Worm (Caenorhabditis elegans) whole organism, L1 larva: ENCODE data around the gene ZC513.3.

Experiments
- C04F5.9 ChIP-seq: sonication (generic microtip); optimal IDR thresholded peaks from 2 replicates; lab custom pipeline; 2016; ENCODE audit warnings: missing genetic modification characterization, missing compliant biosample characterization
- C16A3.4 ChIP-seq: fragments of 150-350 bp; optimal IDR thresholded peaks from 2 replicates; lab custom pipeline; 2014; ENCODE audit warnings: missing biosample characterization, missing genetic modification characterization
- C34B4.2 ChIP-seq: sonication (generic microtip); optimal IDR thresholded peaks from 2 replicates; lab custom pipeline; 2017; ENCODE audit warnings: mild to moderate bottlenecking, missing genetic modification characterization, missing compliant biosample characterization
- aha-1 ChIP-seq: fragments of 150-350 bp; optimal IDR thresholded peaks from 2 replicates; lab custom pipeline; 2014; ENCODE audit warnings: missing biosample characterization, missing genetic modification characterization
- alr-1 ChIP-seq: fragments of 200-800 bp; sonication (Bioruptor generic); optimal IDR thresholded peaks from 2 replicates; lab custom pipeline; 2018; ENCODE audit warnings: borderline replicate concordance, mild to moderate bottlenecking, missing genetic modification characterization, missing compliant biosample characterization
- aly-2 ChIP-seq: fragments of 150-350 bp; optimal IDR thresholded peaks from 2 replicates; lab custom pipeline; 2014; ENCODE audit warnings: missing biosample characterization, missing genetic modification characterization
- ceh-63 ChIP-seq: fragments of 200-800 bp; sonication (Bioruptor generic); optimal IDR thresholded peaks from 2 replicates; lab custom pipeline; 2018; ENCODE audit warnings: mild to moderate bottlenecking, missing genetic modification characterization, missing compliant biosample characterization
- ceh-8 ChIP-seq: fragments of 200-800 bp; sonication (Bioruptor generic); optimal IDR thresholded peaks from 2 replicates; lab custom pipeline; 2018; ENCODE audit warnings: mild to moderate bottlenecking, missing genetic modification characterization, moderate library complexity, missing compliant biosample characterization
- ces-1 ChIP-seq: fragments of 150-350 bp; optimal IDR thresholded peaks from 2 replicates; lab custom pipeline; 2014; ENCODE audit warnings: missing biosample characterization, missing genetic modification reagents, missing genetic modification characterization
- dpl-1 ChIP-seq, 3 experiments: fragments of 150-350 bp in 2 of 3; sonication (generic microtip) in 1 of 3; optimal IDR thresholded peaks; 2 replicates each; lab custom pipeline; 2014 to 2017; ENCODE audit warnings: missing biosample characterization in 3 of 3, missing genetic modification characterization in 3 of 3, missing genetic modification reagents in 3 of 3
- efl-3 ChIP-seq: fragments of 200-800 bp; sonication (Bioruptor generic); optimal IDR thresholded peaks from 2 replicates; lab custom pipeline; 2018; ENCODE audit warnings: mild to moderate bottlenecking, missing genetic modification characterization, missing compliant biosample characterization
- egl-13 ChIP-seq: sonication (generic microtip); optimal IDR thresholded peaks from 2 replicates; lab custom pipeline; 2016; ENCODE audit warnings: missing genotype, missing genetic modification reagents, missing genetic modification characterization, missing compliant biosample characterization
- elt-2 ChIP-seq: sonication (generic microtip); optimal IDR thresholded peaks from 2 replicates; lab custom pipeline; 2016; ENCODE audit warnings: missing genetic modification characterization, mild to moderate bottlenecking, inconsistent platforms, missing compliant biosample characterization, missing genetic modification reagents
- elt-3 ChIP-seq, 6 experiments: fragments of 150-350 bp in 1 of 6; sonication (generic microtip); optimal IDR thresholded peaks; 2 replicates each; lab custom pipeline; 2017 to 2018; ENCODE audit warnings: missing biosample characterization in 6 of 6, missing genetic modification characterization in 6 of 6, inconsistent platforms in 1 of 6
- fkh-4 ChIP-seq: sonication (generic microtip); optimal IDR thresholded peaks from 2 replicates; lab custom pipeline; 2016; ENCODE audit warnings: missing compliant biosample characterization, missing genetic modification characterization, borderline replicate concordance
- fos-1 ChIP-seq: fragments of 150-350 bp; optimal IDR thresholded peaks from 2 replicates; lab custom pipeline; 2014; ENCODE audit warnings: missing biosample characterization, missing genetic modification characterization
- hpl-2 ChIP-seq: fragments of 150-350 bp; optimal IDR thresholded peaks from 2 replicates; lab custom pipeline; 2014; ENCODE audit warnings: missing biosample characterization, missing genetic modification reagents, missing genetic modification characterization
- irx-1 ChIP-seq: sonication (generic microtip); optimal IDR thresholded peaks from 2 replicates; lab custom pipeline; 2016; ENCODE audit warnings: missing genetic modification characterization, missing compliant biosample characterization
- isw-1 ChIP-seq: fragments of 200-800 bp; sonication (Bioruptor generic); IDR thresholded peaks from 2 replicates; pipeline ENCODE4 v1.3.6; 2022; ENCODE audit warnings: missing genetic modification characterization, missing compliant biosample characterization
- jun-1 ChIP-seq: fragments of 150-350 bp; optimal IDR thresholded peaks from 2 replicates; lab custom pipeline; 2014; ENCODE audit warnings: missing biosample characterization, missing genetic modification reagents, missing genetic modification characterization
- lin-14 ChIP-seq: fragments of 200-800 bp; sonication (Bioruptor generic); optimal IDR thresholded peaks from 2 replicates; lab custom pipeline; 2018; ENCODE audit warnings: mild to moderate bottlenecking, missing genetic modification characterization, moderate library complexity, missing compliant biosample characterization
- lin-39 ChIP-seq: fragments of 150-350 bp; optimal IDR thresholded peaks from 2 replicates; lab custom pipeline; 2014; ENCODE audit warnings: missing biosample characterization, missing genetic modification reagents, missing genetic modification characterization
- mab-9 ChIP-seq: fragments of 200-800 bp; sonication (Bioruptor generic); IDR thresholded peaks from 2 replicates; pipeline ENCODE4 v1.3.6; 2022; ENCODE audit warnings: missing genetic modification reagents, missing genetic modification characterization, missing compliant biosample characterization
- mdl-1 ChIP-seq, 2 experiments: fragments of 150-350 bp; optimal IDR thresholded peaks; 2 replicates each; lab custom pipeline; 2014 to 2017; ENCODE audit warnings: missing biosample characterization in 2 of 2, missing genetic modification characterization in 2 of 2, inconsistent platforms in 1 of 2
- mef-2 ChIP-seq: fragments of 150-350 bp; optimal IDR thresholded peaks from 2 replicates; lab custom pipeline; 2014; ENCODE audit warnings: missing biosample characterization, missing genetic modification characterization
- mep-1 ChIP-seq: fragments of 150-350 bp; optimal IDR thresholded peaks from 2 replicates; lab custom pipeline; 2014; ENCODE audit warnings: missing biosample characterization, missing genetic modification characterization
- nhr-12 ChIP-seq: sonication (generic microtip); optimal IDR thresholded peaks from 2 replicates; lab custom pipeline; 2017; ENCODE audit warnings: missing biosample characterization, missing genetic modification characterization
- nhr-237 ChIP-seq: fragments of 150-350 bp; optimal IDR thresholded peaks from 2 replicates; lab custom pipeline; 2014; ENCODE audit warnings: missing biosample characterization, missing genetic modification characterization
- nhr-71 ChIP-seq: sonication (generic microtip); optimal IDR thresholded peaks from 2 replicates; lab custom pipeline; 2016; ENCODE audit warnings: mild to moderate bottlenecking, missing genetic modification characterization, moderate library complexity, missing compliant biosample characterization
- nhr-76 ChIP-seq: sonication (generic microtip); optimal IDR thresholded peaks from 2 replicates; lab custom pipeline; 2017; ENCODE audit warnings: missing biosample characterization, missing genetic modification characterization
- nhr-77 ChIP-seq: fragments of 150-350 bp; optimal IDR thresholded peaks from 2 replicates; lab custom pipeline; 2014; ENCODE audit warnings: missing biosample characterization, missing genetic modification characterization
- nhr-90 ChIP-seq: sonication (generic microtip); optimal IDR thresholded peaks from 2 replicates; lab custom pipeline; 2016; ENCODE audit warnings: mild to moderate bottlenecking, missing genetic modification characterization, missing compliant biosample characterization; ENCODE audit not compliant: poor library complexity
- pax-3 ChIP-seq: fragments of 200-800 bp; sonication (Bioruptor generic); optimal IDR thresholded peaks from 2 replicates; lab custom pipeline; 2018; ENCODE audit warnings: mild to moderate bottlenecking, missing genetic modification characterization, moderate library complexity, missing compliant biosample characterization
- pqm-1 ChIP-seq: sonication (generic microtip); optimal IDR thresholded peaks from 3 replicates; lab custom pipeline; 2017; ENCODE audit warnings: missing biosample characterization, missing genetic modification characterization
- rnt-1 ChIP-seq: sonication (generic microtip); optimal IDR thresholded peaks from 2 replicates; lab custom pipeline; 2016; ENCODE audit warnings: mild to moderate bottlenecking, missing genetic modification characterization, moderate library complexity, missing compliant biosample characterization
- snpc-4 ChIP-seq: fragments of 150-350 bp; optimal IDR thresholded peaks from 2 replicates; lab custom pipeline; 2014; ENCODE audit warnings: missing biosample characterization, missing genetic modification characterization
- snu-23 ChIP-seq: sonication (generic microtip); optimal IDR thresholded peaks from 2 replicates; lab custom pipeline; 2016; ENCODE audit warnings: missing genetic modification characterization, missing compliant biosample characterization
- sox-4 ChIP-seq: sonication (generic microtip); optimal IDR thresholded peaks from 2 replicates; lab custom pipeline; 2016; ENCODE audit warnings: missing genetic modification characterization, missing compliant biosample characterization
- sptf-1 ChIP-seq: fragments of 150-350 bp; optimal IDR thresholded peaks from 2 replicates; lab custom pipeline; 2014; ENCODE audit warnings: missing biosample characterization, missing genetic modification characterization
- sup-37 ChIP-seq: fragments of 200-800 bp; sonication (Bioruptor generic); optimal IDR thresholded peaks from 2 replicates; lab custom pipeline; 2018; ENCODE audit warnings: mild to moderate bottlenecking, missing genetic modification characterization, missing compliant biosample characterization
- tbx-2 ChIP-seq: sonication (generic microtip); optimal IDR thresholded peaks from 2 replicates; lab custom pipeline; 2016; ENCODE audit warnings: missing genetic modification characterization, missing compliant biosample characterization
- tlp-1 ChIP-seq: fragments of 150-350 bp; optimal IDR thresholded peaks from 2 replicates; lab custom pipeline; 2014; ENCODE audit warnings: missing biosample characterization, missing genetic modification characterization
- unc-30 ChIP-seq: sonication (generic microtip); optimal IDR thresholded peaks from 2 replicates; lab custom pipeline; 2017; ENCODE audit warnings: missing biosample characterization, missing genetic modification characterization
- vab-15 ChIP-seq: sonication (generic microtip); optimal IDR thresholded peaks from 2 replicates; lab custom pipeline; 2017; ENCODE audit warnings: missing genotype, mild to moderate bottlenecking, missing genetic modification characterization, missing compliant biosample characterization
- zag-1 ChIP-seq: fragments of 150-350 bp; optimal IDR thresholded peaks from 2 replicates; lab custom pipeline; 2014; ENCODE audit warnings: missing biosample characterization, missing genetic modification characterization
- zip-4 ChIP-seq: fragments of 200-800 bp; sonication (Bioruptor generic); optimal IDR thresholded peaks from 2 replicates; lab custom pipeline; 2018; ENCODE audit warnings: mild to moderate bottlenecking, missing genetic modification characterization, moderate library complexity, missing compliant biosample characterization
- ztf-11 ChIP-seq, 2 experiments: sonication (generic microtip); optimal IDR thresholded peaks; 2 replicates each; lab custom pipeline; 2016 to 2017; ENCODE audit warnings: missing genetic modification characterization in 2 of 2, missing biosample characterization in 1 of 2, missing compliant biosample characterization in 1 of 2

Gene ZC513.3

DNA sequence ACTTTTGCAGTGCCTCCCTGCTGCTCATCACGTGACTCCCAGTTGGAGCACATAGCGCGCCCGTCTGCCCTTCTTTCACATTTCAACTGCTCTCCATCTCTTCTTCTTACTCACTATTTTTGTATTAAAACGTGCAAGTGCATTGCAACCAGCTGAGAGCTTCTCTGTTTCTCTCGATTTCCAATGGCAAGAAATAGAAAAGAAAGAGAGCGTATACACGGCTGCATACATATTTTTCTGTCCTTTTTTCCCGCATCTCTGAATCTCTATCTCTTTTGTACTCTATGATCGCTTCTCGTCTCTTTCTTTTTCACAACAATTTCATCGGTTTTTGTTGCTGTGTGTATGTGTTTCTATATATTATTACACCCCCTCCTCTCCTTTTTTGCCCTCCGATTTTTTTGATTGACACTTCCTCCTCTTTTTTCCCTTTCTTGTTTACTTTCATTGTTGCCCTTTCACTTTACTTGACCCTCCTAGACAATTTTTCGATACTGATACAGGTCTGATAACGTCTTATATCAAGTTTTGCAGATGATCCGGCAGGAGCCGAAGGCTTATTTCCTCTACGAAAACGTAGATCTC, 45.8 kb upstream of the ZC513.3 start, which contains the start of gene Y97E10AR.1 (continued):
- peak; percentile 70 for TF ChIP-seq mef-2 (tag; lab: Kevin White, UChicago)
- TF ChIP-seq irx-1 (tag; lab: Kevin White, UChicago) = peak; percentile 77
- no peak for TF ChIP-seq aha-1 (tag; lab: Kevin White, UChicago)
- no peak for TF ChIP-seq C34B4.2
- peak; percentile 81 for TF ChIP-seq snu-23 (GFP tag; lab: Kevin White, UChicago)
- peak; percentile 17 to 79 for TF ChIP-seq mdl-1 (tag; optimal IDR thresholded peaks at IDR 0.05; lab: Kevin White, UChicago)
- peak; percentile 45 for TF ChIP-seq fkh-4 (tag; lab: Kevin White, UChicago)
- no peak for TF ChIP-seq tlp-1 (tag; lab: Kevin White, UChicago)
- TF ChIP-seq nhr-237 = no peak
- TF ChIP-seq isw-1 (GFP tag; lab: Robert Waterston, UW) = peak; percentile 69
- no peak for TF ChIP-seq aly-2 (tag; lab: Kevin White, UChicago)
- TF ChIP-seq C04F5.9 = no peak
- TF ChIP-seq mep-1 (tag; lab: Kevin White, UChicago) = peak; percentile 76
- TF ChIP-seq C16A3.4 = peak; percentile 73
- TF ChIP-seq lin-14 (GFP tag; lab: Kevin White, UChicago) = peak; percentile 98
- peak; percentile 72 for TF ChIP-seq zag-1 (tag; lab: Kevin White, UChicago)
- TF ChIP-seq nhr-76 (tag; lab: Kevin White, UChicago) = no peak
- TF ChIP-seq zip-4 = peak; percentile 22
- TF ChIP-seq nhr-12 (tag; lab: Kevin White, UChicago) = no peak
- peak in 1 of 2 experiments; percentile 41 for TF ChIP-seq ztf-11 (tag; optimal IDR thresholded peaks at IDR 0.05; lab: Kevin White, UChicago)
- TF ChIP-seq vab-15 (tag; lab: Kevin White, UChicago) = no peak
- TF ChIP-seq sup-37 (GFP tag; lab: Kevin White, UChicago) = no peak
- peak; percentile 73 for TF ChIP-seq egl-13
- no peak for TF ChIP-seq sptf-1
- no peak for TF ChIP-seq efl-3 (GFP tag; lab: Kevin White, UChicago)
- no peak for TF ChIP-seq fos-1
- peak; percentile 43 to 58 (median 49) for TF ChIP-seq dpl-1 (GFP tag; optimal IDR thresholded peaks at IDR 0.05; lab: Kevin White, UChicago)
- peak; percentile 70 for TF ChIP-seq rnt-1 (tag; lab: Kevin White, UChicago)
- peak; percentile 77 for TF ChIP-seq nhr-77 (tag; lab: Kevin White, UChicago)
- peak; percentile 80 for TF ChIP-seq tbx-2
- TF ChIP-seq lin-39 (tag; lab: Kevin White, UChicago) = peak; percentile 51
- TF ChIP-seq alr-1 = no peak
- no peak for TF ChIP-seq pax-3 (tag; lab: Kevin White, UChicago)
- TF ChIP-seq sox-4 = no peak
- no peak for TF ChIP-seq ces-1 (GFP tag; lab: Kevin White, UChicago)
- TF ChIP-seq unc-30 (tag; lab: Kevin White, UChicago) = no peak
- peak; percentile 91 for TF ChIP-seq nhr-71 (tag; lab: Kevin White, UChicago)
- 0 out of 2 replicates have a peak, but pooled peaks have one; percentile 17 for TF ChIP-seq mab-9 (GFP tag; lab: Robert Waterston, UW)
- TF ChIP-seq ceh-8 (GFP tag; lab: Kevin White, UChicago) = peak; percentile 22
- TF ChIP-seq nhr-90 (tag; lab: Kevin White, UChicago) = no peak
- TF ChIP-seq, all 84 proteins: peak for 50

DNA sequence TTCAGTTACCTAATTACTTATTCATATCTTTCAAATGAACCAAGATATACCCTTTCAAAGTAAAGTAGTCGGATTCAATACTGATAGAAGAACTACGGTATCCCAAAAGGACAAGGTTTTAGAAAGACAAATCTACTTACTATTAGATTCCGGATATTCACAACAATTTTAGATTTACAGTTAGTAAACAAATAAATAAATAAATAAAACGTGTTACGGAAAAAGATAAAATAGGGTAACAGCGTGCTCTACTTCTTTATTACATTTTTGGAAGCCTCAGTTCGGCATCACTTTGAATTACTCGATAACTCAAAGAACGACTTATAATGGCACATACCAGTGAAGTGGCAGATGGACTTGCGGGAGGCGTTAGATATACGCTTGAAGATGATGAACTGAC, 41.8 kb upstream of the ZC513.3 start, which contains the start of gene Y97E10AR.8:
TSS of gene Y97E10AR.8 (plus strand) at position 301 of the 400 bp plus-strand sequence.
- no peak for TF ChIP-seq ceh-63 (GFP tag; lab: Kevin White, UChicago)
- TF ChIP-seq jun-1 (tag; lab: Kevin White, UChicago) = no peak
- TF ChIP-seq snpc-4 = no peak
- TF ChIP-seq efl-3 (GFP tag; lab: Kevin White, UChicago) = no peak
- TF ChIP-seq elt-3 (tag; optimal IDR thresholded peaks at IDR 0.05; lab: Kevin White, UChicago) = no peak
- TF ChIP-seq aly-2 (tag; lab: Kevin White, UChicago) = no peak
- no peak for TF ChIP-seq nhr-12 (tag; lab: Kevin White, UChicago)
- no peak for TF ChIP-seq pqm-1 (tag; lab: Kevin White, UChicago)
- no peak for TF ChIP-seq C16A3.4
- no peak for TF ChIP-seq elt-2 (tag; lab: Kevin White, UChicago)
- no peak for TF ChIP-seq hpl-2 (GFP tag; lab: Kevin White, UChicago)
